Fruit fly (Drosophila melanogaster) whole organism, embryonic: Measurements from ENCODE around the gene tbc.

Source experiments
- Atf6 ChIP-seq: fragments of 200-800 bp; sonication (Bioruptor generic); IDR thresholded peaks from 2 replicates; pipeline ENCODE4 v1.3.6; 2022; ENCODE audit warnings: missing biosample characterization, missing genetic modification characterization
- Blimp-1 ChIP-seq: fragments of 200-800 bp; sonication (Bioruptor generic); optimal IDR thresholded peaks from 3 replicates; lab custom pipeline; 2018; ENCODE audit warnings: missing biosample characterization, missing genetic modification characterization, mild to moderate bottlenecking, moderate library complexity, missing genetic modification reagents
- CG10366 ChIP-seq: fragments of 200-800 bp; sonication (Bioruptor generic); IDR thresholded peaks from 2 replicates; pipeline ENCODE4 v1.3.6; 2022; ENCODE audit warnings: missing biosample characterization, missing genetic modification characterization
- CG10979 ChIP-seq: fragments of 200-800 bp; sonication (Bioruptor generic); optimal IDR thresholded peaks from 2 replicates; lab custom pipeline; 2018; ENCODE audit warnings: missing biosample characterization, mild to moderate bottlenecking, missing genetic modification characterization, moderate library complexity
- CG11504 ChIP-seq: fragments of 200-800 bp; sonication (Bioruptor generic); optimal IDR thresholded peaks from 3 replicates; lab custom pipeline; 2019; ENCODE audit warnings: missing biosample characterization, mild to moderate bottlenecking, missing genetic modification characterization, moderate library complexity
- CG11696 ChIP-seq: fragments of 200-800 bp; sonication (Bioruptor generic); IDR thresholded peaks from 2 replicates; pipeline ENCODE4 v1.3.6; 2022; ENCODE audit warnings: missing biosample characterization, missing genetic modification characterization
- CG12155 ChIP-seq: fragments of 200-800 bp; sonication (Bioruptor generic); optimal IDR thresholded peaks from 3 replicates; lab custom pipeline; 2016; ENCODE audit warnings: missing biosample characterization, missing genetic modification characterization
- CG12391 ChIP-seq: fragments of 200-800 bp; sonication (Bioruptor generic); optimal IDR thresholded peaks from 3 replicates; lab custom pipeline; 2018; ENCODE audit warnings: missing biosample characterization, mild to moderate bottlenecking, missing genetic modification characterization, moderate library complexity
- CG16863 ChIP-seq: fragments of 200-800 bp; sonication (Bioruptor generic); optimal IDR thresholded peaks from 3 replicates; lab custom pipeline; 2016; ENCODE audit warnings: missing biosample characterization, missing genetic modification characterization
- CG17359 ChIP-seq: fragments of 200-800 bp; sonication (Bioruptor generic); optimal IDR thresholded peaks from 3 replicates; lab custom pipeline; 2018; ENCODE audit warnings: missing biosample characterization, mild to moderate bottlenecking, missing genetic modification characterization, moderate library complexity
- CG17385 ChIP-seq: fragments of 200-800 bp; sonication (Bioruptor generic); optimal IDR thresholded peaks from 3 replicates; lab custom pipeline; 2018; ENCODE audit warnings: missing biosample characterization, mild to moderate bottlenecking, missing genetic modification characterization
- CG18262 ChIP-seq: fragments of 200-800 bp; optimal IDR thresholded peaks from 3 replicates; lab custom pipeline; 2019; ENCODE audit warnings: missing biosample characterization, mild to moderate bottlenecking, missing genetic modification characterization, moderate library complexity
- CG30403 ChIP-seq: fragments of 200-800 bp; sonication (Bioruptor generic); optimal IDR thresholded peaks from 3 replicates; lab custom pipeline; 2016; ENCODE audit warnings: missing biosample characterization, missing genetic modification characterization
- CG3163 ChIP-seq: fragments of 200-800 bp; sonication (Bioruptor generic); optimal IDR thresholded peaks from 3 replicates; lab custom pipeline; 2016; ENCODE audit warnings: missing biosample characterization, missing genetic modification characterization
- CG3281 ChIP-seq: fragments of 200-800 bp; sonication (Bioruptor generic); optimal IDR thresholded peaks from 3 replicates; lab custom pipeline; 2017; ENCODE audit warnings: missing biosample characterization, mild to moderate bottlenecking, missing genetic modification characterization
- CG5245 ChIP-seq: fragments of 200-800 bp; sonication (Bioruptor generic); optimal IDR thresholded peaks from 3 replicates; lab custom pipeline; 2016; ENCODE audit warnings: missing biosample characterization, missing genetic modification characterization
- CG7556 ChIP-seq: fragments of 200-800 bp; sonication (Bioruptor generic); optimal IDR thresholded peaks from 2 replicates; lab custom pipeline; 2017; ENCODE audit warnings: missing biosample characterization, mild to moderate bottlenecking, missing genetic modification characterization
- CG8924 ChIP-seq: fragments of 200-800 bp; optimal IDR thresholded peaks from 3 replicates; lab custom pipeline; 2019; ENCODE audit warnings: missing biosample characterization, mild to moderate bottlenecking, missing genetic modification characterization, moderate library complexity
- CG8944 ChIP-seq: fragments of 200-800 bp; sonication (Bioruptor generic); optimal IDR thresholded peaks from 3 replicates; lab custom pipeline; 2016; ENCODE audit warnings: missing biosample characterization, missing genetic modification characterization
- CG9727 ChIP-seq: fragments of 200-800 bp; sonication (Bioruptor generic); optimal IDR thresholded peaks from 3 replicates; lab custom pipeline; 2017; ENCODE audit warnings: missing biosample characterization, mild to moderate bottlenecking, missing genetic modification characterization
- CG9817 ChIP-seq: fragments of 200-800 bp; sonication (Bioruptor generic); optimal IDR thresholded peaks from 2 replicates; lab custom pipeline; 2018; ENCODE audit warnings: missing biosample characterization, mild to moderate bottlenecking, missing genetic modification characterization, moderate library complexity
- CG9932 ChIP-seq: fragments of 200-800 bp; sonication (Bioruptor generic); IDR thresholded peaks from 2 replicates; pipeline ENCODE4 v1.3.6; 2022; ENCODE audit warnings: missing biosample characterization, missing genetic modification characterization
- CoRest ChIP-seq: fragments of 200-800 bp; sonication (Bioruptor generic); optimal IDR thresholded peaks from 3 replicates; lab custom pipeline; 2018; ENCODE audit warnings: missing biosample characterization, mild to moderate bottlenecking, missing genetic modification characterization, moderate library complexity
- HHEX ChIP-seq: fragments of 200-800 bp; sonication (Bioruptor generic); optimal IDR thresholded peaks from 3 replicates; lab custom pipeline; 2017; ENCODE audit warnings: missing biosample characterization, mild to moderate bottlenecking, missing genetic modification characterization, missing genetic modification reagents
- Hsf ChIP-seq: fragments of 200-800 bp; sonication (Bioruptor generic); optimal IDR thresholded peaks from 3 replicates; lab custom pipeline; 2016; ENCODE audit warnings: missing biosample characterization, missing genetic modification characterization
- Meics ChIP-seq: fragments of 200-800 bp; sonication (Bioruptor generic); optimal IDR thresholded peaks from 2 replicates; lab custom pipeline; 2017; ENCODE audit warnings: missing biosample characterization, mild to moderate bottlenecking, missing genetic modification characterization
- Six4 ChIP-seq: fragments of 200-800 bp; sonication (Bioruptor generic); optimal IDR thresholded peaks from 2 replicates; lab custom pipeline; 2016; ENCODE audit warnings: missing biosample characterization, missing genetic modification characterization
- Sox102F ChIP-seq: fragments of 200-800 bp; sonication (Bioruptor generic); optimal IDR thresholded peaks from 2 replicates; lab custom pipeline; 2018; ENCODE audit warnings: missing biosample characterization, mild to moderate bottlenecking, missing genetic modification characterization, moderate library complexity
- ab ChIP-seq: fragments of 200-800 bp; sonication (Bioruptor generic); optimal IDR thresholded peaks from 2 replicates; lab custom pipeline; 2016; ENCODE audit warnings: missing biosample characterization, missing genetic modification characterization
- az2 ChIP-seq: fragments of 200-800 bp; sonication (Bioruptor generic); optimal IDR thresholded peaks from 3 replicates; lab custom pipeline; 2016; ENCODE audit warnings: missing biosample characterization, missing genetic modification characterization
- bsh ChIP-seq, 2 experiments: fragments of 200-800 bp; sonication (Bioruptor generic); optimal IDR thresholded peaks; 2 replicates each; lab custom pipeline; 2017 to 2018; ENCODE audit warnings: mild to moderate bottlenecking in 2 of 2, missing biosample characterization in 2 of 2, missing genetic modification characterization in 2 of 2, moderate library complexity in 1 of 2
- ci ChIP-seq: fragments of 200-800 bp; sonication (Bioruptor generic); IDR thresholded peaks from 3 replicates; pipeline ENCODE4 v1.3.6; 2022; ENCODE audit warnings: missing biosample characterization, missing genetic modification characterization
- ind ChIP-seq: fragments of 200-800 bp; sonication (Bioruptor generic); optimal IDR thresholded peaks from 3 replicates; lab custom pipeline; 2016; ENCODE audit warnings: missing biosample characterization, missing genetic modification characterization
- jigr1 ChIP-seq: fragments of 200-800 bp; sonication (Bioruptor generic); IDR thresholded peaks from 3 replicates; pipeline ENCODE4 v1.3.6; 2022; ENCODE audit warnings: missing biosample characterization, missing genetic modification characterization
- lola ChIP-seq, 3 experiments: fragments of >200 bp in 2 of 3; fragments of 200-800 bp in 1 of 3; sonication (Bioruptor generic) in 1 of 3; optimal IDR thresholded peaks; 2 replicates each; lab custom pipeline; 2017 to 2019; ENCODE audit warnings: missing biosample characterization in 3 of 3, missing genetic modification characterization in 3 of 3, mild to moderate bottlenecking in 1 of 3, moderate library complexity in 1 of 3
- mld ChIP-seq: fragments of 200-800 bp; sonication (Bioruptor generic); IDR thresholded peaks from 3 replicates; pipeline ENCODE4 v1.3.6; 2022; ENCODE audit warnings: missing biosample characterization, missing genetic modification characterization; ENCODE audit not compliant: partially characterized antibody
- nmo ChIP-seq: fragments of 200-800 bp; sonication (Bioruptor generic); optimal IDR thresholded peaks from 2 replicates; lab custom pipeline; 2018; ENCODE audit warnings: missing biosample characterization, mild to moderate bottlenecking, missing genetic modification characterization, moderate library complexity
- phol ChIP-seq: fragments of 200-800 bp; sonication (Bioruptor generic); optimal IDR thresholded peaks from 3 replicates; lab custom pipeline; 2018; ENCODE audit warnings: missing biosample characterization, mild to moderate bottlenecking, missing genetic modification characterization, moderate library complexity
- salm ChIP-seq: fragments of 200-800 bp; sonication (Bioruptor generic); optimal IDR thresholded peaks from 2 replicates; lab custom pipeline; 2018; ENCODE audit warnings: missing biosample characterization, mild to moderate bottlenecking, missing genetic modification characterization
- shn ChIP-seq: fragments of 200-800 bp; sonication (Bioruptor generic); optimal IDR thresholded peaks from 3 replicates; lab custom pipeline; 2016; ENCODE audit warnings: missing biosample characterization, missing genetic modification characterization
- slp2 ChIP-seq: fragments of 200-800 bp; sonication (Bioruptor generic); optimal IDR thresholded peaks from 2 replicates; lab custom pipeline; 2016; ENCODE audit warnings: missing biosample characterization, missing genetic modification characterization
- stwl ChIP-seq: fragments of 200-800 bp; sonication (Bioruptor generic); optimal IDR thresholded peaks from 3 replicates; lab custom pipeline; 2018; ENCODE audit warnings: missing biosample characterization, mild to moderate bottlenecking, missing genetic modification characterization, moderate library complexity
- tin ChIP-seq: fragments of 200-800 bp; sonication (Bioruptor generic); optimal IDR thresholded peaks from 3 replicates; lab custom pipeline; 2016; ENCODE audit warnings: missing biosample characterization, missing genetic modification characterization
- twi ChIP-seq: fragments of 200-800 bp; optimal IDR thresholded peaks from 2 replicates; lab custom pipeline; 2019; ENCODE audit warnings: missing biosample characterization, mild to moderate bottlenecking, missing genetic modification characterization, moderate library complexity
- unpg ChIP-seq: fragments of 200-800 bp; sonication (Bioruptor generic); optimal IDR thresholded peaks from 3 replicates; lab custom pipeline; 2018; ENCODE audit warnings: missing biosample characterization, mild to moderate bottlenecking, missing genetic modification characterization, moderate library complexity
- wor ChIP-seq: fragments of 200-800 bp; sonication (Bioruptor generic); IDR thresholded peaks from 2 replicates; pipeline ENCODE4 v1.3.6; 2022; ENCODE audit warnings: missing biosample characterization, missing genetic modification characterization
- zfh2 ChIP-seq: fragments of 200-800 bp; sonication (Bioruptor generic); optimal IDR thresholded peaks from 2 replicates; lab custom pipeline; 2016; ENCODE audit warnings: missing biosample characterization, missing genetic modification characterization

The tbc gene

DNA sequence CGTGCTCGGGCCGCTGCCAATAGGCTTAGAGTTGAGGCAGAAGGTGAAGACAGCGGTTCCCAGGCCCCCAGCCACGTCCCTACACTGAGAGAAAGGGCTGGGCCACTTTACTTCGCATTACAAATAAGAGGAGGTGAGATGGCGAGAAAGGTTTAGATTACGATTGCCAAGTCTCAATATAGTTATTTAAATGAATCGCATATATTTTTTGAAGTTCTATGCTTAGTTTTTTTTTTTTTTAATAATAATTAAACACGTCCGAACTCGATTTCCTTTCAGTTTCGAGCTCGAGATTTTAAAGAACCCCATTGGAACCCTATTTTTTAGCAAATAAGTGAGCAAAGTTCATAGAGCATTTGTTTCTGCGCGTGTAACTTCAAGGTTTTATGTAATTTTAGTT, 58.7 kb downstream of the tbc start (continued):
- TF ChIP-seq CoRest (tag; lab: Kevin White, UChicago) (peak; percentile 53), Meics (peak; percentile 54), jigr1 (GFP tag; lab: Robert Waterston, UW) (peak; percentile 58; the same call in 1 of the 3 replicates), CG3281 (GFP tag; lab: Kevin White, UChicago) (peak; percentile 17), CG9727 (peak; percentile 20), CG8924 (tag; lab: Kevin White, UChicago) (peak; percentile 22), CG7556 (GFP tag; lab: Kevin White, UChicago) (peak; percentile 59), ind (GFP tag; lab: Kevin White, UChicago) (peak; percentile 55), shn (peak; percentile 9), CG10979 (tag; lab: Kevin White, UChicago) (peak; percentile 49), CG16863 (GFP tag; lab: Kevin White, UChicago) (no peak), CG9817 (tag; lab: Kevin White, UChicago) (peak; percentile 25), stwl (tag; lab: Kevin White, UChicago) (no peak), ab (GFP tag; lab: Kevin White, UChicago) (peak; percentile 29), CG12155 (GFP tag; lab: Kevin White, UChicago) (peak; percentile 18), nmo (GFP tag; lab: Kevin White, UChicago) (peak; percentile 48), CG8944 (peak; percentile 12), bsh (GFP tag; optimal IDR thresholded peaks at IDR 0.05; lab: Kevin White, UChicago) (peak; percentile 8 to 37), CG10366 (GFP tag; lab: Robert Waterston, UW) (peak; percentile 48; the same call in 1 of the 2 replicates), Atf6 (GFP tag; lab: Robert Waterston, UW) (0 out of 2 replicates have a peak, but pooled peaks have one; percentile 39), CG3163 (no peak), CG17359 (tag; lab: Kevin White, UChicago) (peak; percentile 47), slp2 (GFP tag; lab: Kevin White, UChicago) (no peak), salm (tag; lab: Kevin White, UChicago) (no peak), CG9932 (peak; percentile 33; the same call in 1 of the 2 replicates), az2 (GFP tag; lab: Kevin White, UChicago) (peak; percentile 55)
- TF ChIP-seq, all 482 proteins: peak for 164

- TF ChIP-seq zfh2 (no peak), CG30403 (GFP tag; lab: Kevin White, UChicago) (peak; percentile 33), CG12391 (tag; lab: Kevin White, UChicago) (peak; percentile 24), Hsf (peak; percentile 23), CG11696 (peak; percentile 90), ci (GFP tag; lab: Robert Waterston, UW) (peak; percentile 37; the same call in 1 of the 3 replicates), wor (GFP tag; lab: Robert Waterston, UW) (no peak), tin (GFP tag; lab: Kevin White, UChicago) (no peak), CG11504 (tag; lab: Kevin White, UChicago) (peak; percentile 46), mld (GFP tag; lab: Robert Waterston, UW) (no peak), Six4 (GFP tag; lab: Kevin White, UChicago) (peak; percentile 5), CG5245 (no peak), Sox102F (peak; percentile 44), HHEX (GFP tag; lab: Kevin White, UChicago) (no peak), Blimp-1 (GFP tag; lab: Kevin White, UChicago) (peak; percentile 20), lola (GFP tag; optimal IDR thresholded peaks at IDR 0.05; lab: Kevin White, UChicago) (peak in 1 of 3 experiments; percentile 36), CG10979 (tag; lab: Kevin White, UChicago) (peak; percentile 48), phol (tag; lab: Kevin White, UChicago) (peak; percentile 31), twi (tag; lab: Kevin White, UChicago) (peak; percentile 0), CG16863 (GFP tag; lab: Kevin White, UChicago) (peak; percentile 10), CG17385 (GFP tag; lab: Kevin White, UChicago) (peak; percentile 81), unpg (GFP tag; lab: Kevin White, UChicago) (peak; percentile 10), CG18262 (tag; lab: Kevin White, UChicago) (peak; percentile 42)
Observed at dm6 chrX:20509535-20510424, 60.6 kb downstream of the tbc start.
